Worm (Caenorhabditis elegans): Measurements from ENCODE around the gene Y49F6B.12.
A peak's percentile ranks its signal among the peaks of the same experiment; 100 is the strongest.

Y49F6B.12 gene

DNA sequence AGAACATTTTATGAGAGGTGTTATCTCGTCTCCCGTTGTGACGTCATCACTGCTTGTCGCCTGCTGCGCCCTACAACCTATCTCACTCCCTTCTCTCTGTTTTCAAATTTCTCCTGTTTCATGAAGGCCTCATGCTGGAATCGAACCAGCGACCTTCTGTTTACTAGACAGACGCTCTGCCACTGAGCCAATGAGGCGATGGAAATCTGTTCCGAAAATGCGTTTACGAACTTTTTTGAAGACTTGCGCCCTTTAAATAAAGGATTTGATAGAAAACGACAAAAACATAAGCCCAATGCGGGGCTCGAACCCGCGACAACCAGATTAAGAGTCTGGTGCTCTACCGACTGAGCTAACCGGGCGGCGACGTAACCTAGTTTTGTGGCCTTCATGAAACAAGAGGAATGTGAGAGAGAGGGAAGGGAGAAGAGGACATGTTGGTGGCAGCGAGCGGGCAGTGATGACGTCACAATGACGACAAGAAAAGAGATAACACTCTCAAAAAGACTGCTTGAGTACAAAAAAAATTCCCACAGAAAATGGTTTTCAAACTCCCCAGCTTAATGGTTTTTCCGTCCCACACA, 46.8 kb upstream of the Y49F6B.12 start, which contains the start of gene clec-126 (continued):
- TF ChIP-seq unc-62 (GFP tag; optimal IDR thresholded peaks at IDR 0.05 in 1 of 2) (peak in 1 of 2 experiments; percentile 64), unc-62 (tag; optimal IDR thresholded peaks at IDR 0.05) (no peak), F44E2.7 (GFP tag; IDR thresholded peaks at IDR 0.05) (no peak), ZK337.2 (GFP tag; IDR thresholded peaks at IDR 0.05) (no peak), egl-27 (tag; optimal IDR thresholded peaks at IDR 0.05) (no peak), mdt-29 (GFP tag; IDR thresholded peaks at IDR 0.05) (0 out of 2 replicates have a peak, but pooled peaks have one; percentile 63), tra-1 (GFP tag; IDR thresholded peaks at IDR 0.05) (peak; percentile 71; the same call in 1 of the 2 replicates), nhr-76 (tag; optimal IDR thresholded peaks at IDR 0.05) (no peak), ceh-32 (tag; optimal IDR thresholded peaks at IDR 0.05; ENCODE audit: poor library complexity) (no peak), F49E8.2 (tag; optimal IDR thresholded peaks at IDR 0.05; ENCODE audit: borderline replicate concordance) (peak; percentile 65), attf-4 (tag; optimal IDR thresholded peaks at IDR 0.05) (no peak), lsy-2 (tag; optimal IDR thresholded peaks at IDR 0.05) (peak; percentile 27 to 85), hif-1 (tag; optimal IDR thresholded peaks at IDR 0.05) (peak in 1 of 2 experiments; percentile 45), ceh-20 (GFP tag; IDR thresholded peaks at IDR 0.05) (peak; percentile 64), cey-2 (tag; optimal IDR thresholded peaks at IDR 0.05; ENCODE audit: borderline replicate concordance, insufficient read depth) (peak; percentile 27), jun-1 (tag; optimal IDR thresholded peaks at IDR 0.05) (peak; percentile 60), lin-1 (GFP tag; IDR thresholded peaks at IDR 0.05) (no peak), F37D6.2 (tag; optimal IDR thresholded peaks at IDR 0.05) (peak; percentile 63), daf-8 (GFP tag; IDR thresholded peaks at IDR 0.05) (no peak), lin-13 (GFP tag; optimal IDR thresholded peaks at IDR 0.05) (peak; percentile 91), nhr-41 (GFP tag; IDR thresholded peaks at IDR 0.05) (no peak; the same call in 1 of the 2 replicates), madf-9 (GFP tag; conservative IDR thresholded peaks at IDR 0.05) (peak; percentile 77), dmd-8 (GFP tag; IDR thresholded peaks at IDR 0.05) (no peak; the same call in 1 of the 2 replicates), ztf-7 (tag; optimal IDR thresholded peaks at IDR 0.05) (peak; percentile 59), nhr-42 (GFP tag; IDR thresholded peaks at IDR 0.05) (no peak; the same call in 1 of the 2 replicates), lin-29 (GFP tag; IDR thresholded peaks at IDR 0.05) (0 out of 2 replicates have a peak, but pooled peaks have one; percentile 10), tag-97 (GFP tag; IDR thresholded peaks at IDR 0.05) (no peak), snpc-4 (tag; optimal IDR thresholded peaks at IDR 0.05) (peak; percentile 12), ztf-11 (tag; optimal IDR thresholded peaks at IDR 0.05) (no peak), dpl-1 (GFP tag; optimal IDR thresholded peaks at IDR 0.05) (peak; percentile 47), zip-2 (tag; optimal IDR thresholded peaks at IDR 0.05) (peak; percentile 65), set-16 (GFP tag; IDR thresholded peaks at IDR 0.05) (peak; percentile 43; the same call in 1 of the 2 replicates), nhr-237 (tag; optimal IDR thresholded peaks at IDR 0.05) (no peak), php-3 (GFP tag; IDR thresholded peaks at IDR 0.05) (no peak; the same call in 1 of the 2 replicates), madf-5 (GFP tag; IDR thresholded peaks at IDR 0.05) (0 out of 4 replicates have a peak, but pooled peaks of 1 of the 2 experiments have one; percentile 65), sdz-12 (GFP tag; optimal IDR thresholded peaks at IDR 0.05) (peak; percentile 34), ctbp-1 (GFP tag; IDR thresholded peaks at IDR 0.05) (peak; percentile 74), fos-1 (tag; optimal IDR thresholded peaks at IDR 0.05) (no peak), ama-1 (optimal IDR thresholded peaks at IDR 0.05) (no peak), pha-4 (GFP tag; IDR thresholded peaks at IDR 0.05) (peak; percentile 74; the same call in 1 of the 2 replicates), pha-4 (tag; optimal IDR thresholded peaks at IDR 0.05) (peak; percentile 27), zip-11 (GFP tag; IDR thresholded peaks at IDR 0.05) (0 out of 2 replicates have a peak, but pooled peaks have one; percentile 9), dmd-9 (GFP tag; IDR thresholded peaks at IDR 0.05) (peak; percentile 78), nhr-25 (tag; optimal IDR thresholded peaks at IDR 0.05; ENCODE audit: borderline replicate concordance, insufficient read depth) (no peak), T20F7.1 (GFP tag; optimal IDR thresholded peaks at IDR 0.05) (no peak), hlh-30 (tag; optimal IDR thresholded peaks at IDR 0.05; ENCODE audit: insufficient read depth) (peak; percentile 85), daf-16 (GFP tag; optimal IDR thresholded peaks at IDR 0.05) (peak; percentile 85 to 94), daf-16 (tag; optimal IDR thresholded peaks at IDR 0.05) (peak; percentile 96), vab-7 (GFP tag; IDR thresholded peaks at IDR 0.05) (peak; percentile 80), gei-8 (GFP tag; optimal IDR thresholded peaks at IDR 0.05) (peak; percentile 46)

All from whole organism, L4 larva.